Fruit fly (Drosophila melanogaster): ENCODE results near the gene CG43797.

- TF ChIP-seq CG10348 (GFP tag; IDR thresholded peaks at IDR 0.05) (no peak), Pif1B (GFP tag; optimal IDR thresholded peaks at IDR 0.05) (no peak), CG9948 (tag; optimal IDR thresholded peaks at IDR 0.05) (no peak), CG12605 (GFP tag; IDR thresholded peaks at IDR 0.05) (no peak), EcR (GFP tag; optimal IDR thresholded peaks at IDR 0.05) (no peak), Ets98B (GFP tag; IDR thresholded peaks at IDR 0.05) (no peak), CG8159 (tag; optimal IDR thresholded peaks at IDR 0.05) (no peak), CG4496 (GFP tag; IDR thresholded peaks at IDR 0.05) (no peak), CG17806 (tag; optimal IDR thresholded peaks at IDR 0.05) (no peak)
These were observed 4.9 kb downstream of the CG43797 start, which contains the start of gene CG15422 for dm6 chr2L:4004684-4005083.
